Fruit fly (Drosophila melanogaster): ENCODE results near the gene Ten-a.
A peak's percentile ranks its signal among the peaks of the same experiment; 100 is the strongest.

Ten-a gene

dm6 chrX:12018440-12019101, 24.9 kb upstream of the Ten-a start, which contains the start of gene Lsm12a:
Lsm12a (plus strand) TSS chrX:12018640.
- no peak for TF ChIP-seq CG17801 (GFP tag; optimal IDR thresholded peaks at IDR 0.05; ENCODE audit: partially characterized antibody)

DNA sequence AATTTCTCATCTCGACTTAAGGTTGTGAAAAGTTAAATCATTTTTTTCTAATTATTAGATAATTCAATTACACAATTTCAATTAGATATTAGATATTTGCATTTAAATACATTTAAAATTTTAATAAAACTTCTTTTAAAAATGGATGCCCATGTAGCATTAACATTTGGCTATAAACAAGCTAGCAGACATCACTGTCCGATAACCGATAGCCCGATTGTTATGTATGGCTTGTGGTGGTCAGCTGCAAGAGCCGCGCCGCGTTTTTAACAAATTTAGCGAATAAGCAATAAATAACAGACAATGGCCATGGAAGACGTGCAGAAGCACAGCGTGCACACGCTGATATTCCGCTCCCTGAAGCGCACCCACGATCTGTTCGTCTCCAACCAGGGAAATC, 22.6 kb upstream of the Ten-a start, which contains the start of gene Tango4:
Gene Tango4 (plus strand): TSS at position 212 of the 400 bp plus-strand sequence.
- no peak for TF ChIP-seq CG17801 (GFP tag; optimal IDR thresholded peaks at IDR 0.05; ENCODE audit: partially characterized antibody)

dm6 chrX:12021750-12022149, 21.7 kb upstream of the Ten-a start:
- TF ChIP-seq CG17801 (GFP tag; optimal IDR thresholded peaks at IDR 0.05; ENCODE audit: partially characterized antibody) = no peak

DNA sequence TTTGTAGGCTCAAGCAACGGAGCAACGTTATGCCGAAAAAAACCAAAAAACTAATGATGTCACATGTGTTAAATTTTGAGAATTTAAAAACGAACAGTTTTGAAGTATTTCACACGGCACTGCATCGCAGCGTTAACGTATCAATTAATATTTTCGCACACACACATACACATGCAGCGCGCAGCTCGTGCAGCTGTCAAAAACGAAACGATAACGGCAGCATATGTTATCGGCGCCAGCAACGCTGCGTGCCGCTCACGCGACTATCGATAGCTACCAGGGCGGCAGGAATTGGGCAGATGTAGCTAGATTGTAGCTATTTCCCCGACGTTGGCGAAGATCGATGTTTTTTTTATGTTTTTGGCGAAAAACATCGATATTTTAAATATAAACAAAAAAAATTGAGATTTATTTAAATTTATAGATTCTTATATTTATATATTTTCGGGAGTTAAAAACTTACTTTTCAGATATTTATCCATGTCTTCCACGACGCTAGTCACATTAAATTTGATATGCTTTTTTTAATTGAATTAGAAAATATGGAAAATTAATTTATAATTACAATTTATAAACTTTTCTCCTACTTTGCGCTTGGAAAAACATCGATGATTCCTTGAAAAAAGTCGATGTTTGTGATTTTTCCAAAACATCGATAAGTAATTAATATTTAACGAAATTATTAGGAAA, 14.5 kb upstream of the Ten-a start, which contains the start of gene Usp7:
Gene Usp7 (minus strand): TSS at position 208 of the 690 bp plus-strand sequence.
- peak; percentile 51 for TF ChIP-seq CG17801 (GFP tag; optimal IDR thresholded peaks at IDR 0.05; ENCODE audit: partially characterized antibody)

- no peak for TF ChIP-seq CG17801 (GFP tag; optimal IDR thresholded peaks at IDR 0.05; ENCODE audit: partially characterized antibody)
Measured at dm6 chrX:12031400-12031799, 12.1 kb upstream of the Ten-a start, which contains the start of gene Cyp311a1. Cyp311a1 (minus strand) TSS chrX:12031465.

DNA sequence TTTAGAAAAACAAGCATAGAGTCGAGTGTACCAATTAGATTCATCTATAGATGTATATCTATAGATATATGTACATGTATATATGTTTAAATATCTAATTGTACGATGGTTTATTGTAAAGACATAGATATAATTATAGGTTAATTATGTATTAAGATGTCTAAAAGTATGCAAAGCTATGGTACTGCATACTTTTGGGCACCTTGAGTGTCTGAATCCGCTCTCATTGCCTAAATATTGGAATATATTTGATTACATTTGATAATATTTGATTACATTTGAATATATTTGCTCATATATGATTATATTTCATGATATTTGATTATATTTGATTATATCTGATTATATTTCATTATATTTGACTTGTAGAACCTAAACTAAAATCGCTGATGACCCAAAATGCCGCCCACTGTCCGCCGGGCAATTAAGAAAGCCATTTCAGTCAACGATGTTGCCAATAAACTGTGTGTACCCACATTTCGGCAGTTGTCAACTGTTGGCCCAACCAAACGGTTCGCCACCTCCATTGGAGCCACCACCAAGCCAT, 11.3 kb upstream of the Ten-a start, which contains the start of gene Cyp318a1:
Gene Cyp318a1 (plus strand): TSS at position 497 of the 547 bp plus-strand sequence.
- no peak for TF ChIP-seq CG17801 (GFP tag; optimal IDR thresholded peaks at IDR 0.05; ENCODE audit: partially characterized antibody)

- no peak for TF ChIP-seq CG17801 (GFP tag; optimal IDR thresholded peaks at IDR 0.05; ENCODE audit: partially characterized antibody)
Measured at dm6 chrX:12034713-12035112, 8.8 kb upstream of the Ten-a start.

- TF ChIP-seq CG17801 (GFP tag; optimal IDR thresholded peaks at IDR 0.05; ENCODE audit: partially characterized antibody) = no peak
Measured at dm6 chrX:12035207-12035606, 8.3 kb upstream of the Ten-a start.

dm6 chrX:12050292-12050691, 6.8 kb downstream of the Ten-a start:
- TF ChIP-seq CG17801 (GFP tag; optimal IDR thresholded peaks at IDR 0.05; ENCODE audit: partially characterized antibody) = no peak

DNA sequence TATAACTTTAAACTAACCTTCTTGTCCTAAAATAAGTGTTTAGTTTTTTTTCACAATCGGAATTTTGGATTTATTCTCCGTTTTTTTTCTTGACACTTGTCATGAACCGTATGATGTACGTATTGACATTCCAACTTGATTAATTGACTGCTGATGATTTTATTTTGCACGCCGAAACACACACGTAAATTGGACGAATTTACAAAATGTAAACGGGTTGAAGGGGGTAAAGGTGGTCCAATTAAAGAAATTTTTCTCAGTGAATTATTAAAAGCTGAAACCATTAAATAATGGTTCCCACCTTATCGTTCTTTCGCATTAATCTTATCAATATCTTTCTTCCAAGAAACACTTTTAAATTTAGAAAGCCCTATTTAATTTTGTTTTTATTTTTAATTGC, 13.0 kb downstream of the Ten-a start, which contains the start of gene Uch-L5R:
Gene Uch-L5R (minus strand): TSS at position 101 of the 400 bp plus-strand sequence.
- no peak for TF ChIP-seq CG17801 (GFP tag; optimal IDR thresholded peaks at IDR 0.05; ENCODE audit: partially characterized antibody)

- no peak for TF ChIP-seq CG17801 (GFP tag; optimal IDR thresholded peaks at IDR 0.05; ENCODE audit: partially characterized antibody)
Measured at dm6 chrX:12059495-12059894, 16.0 kb downstream of the Ten-a start, which contains the start of gene Muc11A. Muc11A (plus strand) TSS chrX:12059795.

DNA sequence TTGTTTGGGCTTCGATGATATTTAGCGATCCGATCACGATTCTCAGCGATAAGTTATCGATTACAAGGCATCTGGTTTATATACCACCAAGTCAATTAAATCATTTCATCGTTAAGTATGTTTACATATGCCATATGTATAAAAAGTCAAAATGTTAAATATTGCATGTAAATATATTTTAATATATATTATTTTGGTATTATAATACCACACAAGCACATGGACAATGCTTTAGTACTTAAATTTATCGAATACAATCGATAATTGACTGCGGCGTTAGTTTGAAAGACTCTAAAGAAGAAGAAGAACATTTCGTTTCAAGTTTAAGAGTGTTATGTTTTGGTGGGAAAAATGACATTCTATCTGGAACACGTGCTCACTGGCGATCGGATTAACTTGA, 26.6 kb downstream of the Ten-a start, which contains the start of gene CG34323:
Gene CG34323 (plus strand): TSS at position 301 of the 400 bp plus-strand sequence.
- no peak for TF ChIP-seq CG17801 (GFP tag; optimal IDR thresholded peaks at IDR 0.05; ENCODE audit: partially characterized antibody)

DNA sequence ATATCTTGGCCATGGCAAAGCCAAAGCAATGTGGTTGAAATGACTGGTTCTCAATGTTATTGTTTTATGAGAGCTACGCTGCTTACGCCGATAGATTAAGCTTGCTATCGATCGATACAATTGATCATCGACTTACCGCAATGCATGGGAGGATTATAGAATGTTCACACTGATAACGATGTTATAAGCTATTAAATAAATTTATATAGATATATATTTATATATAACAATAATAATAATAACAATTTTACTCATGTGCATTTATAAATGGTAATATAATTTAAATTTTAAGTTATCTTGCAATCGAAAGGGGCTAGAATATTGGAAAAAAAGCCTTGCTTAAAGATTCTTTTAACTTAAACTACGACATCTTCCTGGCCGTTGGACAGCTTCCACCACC, 29.2 kb downstream of the Ten-a start, which contains the start of gene moon:
Gene moon (minus strand): TSS at position 101 of the 400 bp plus-strand sequence.
- TF ChIP-seq CG17801 (GFP tag; optimal IDR thresholded peaks at IDR 0.05; ENCODE audit: partially characterized antibody) = no peak

dm6 chrX:12073637-12074036, 30.1 kb downstream of the Ten-a start:
- TF ChIP-seq CG17801 (GFP tag; optimal IDR thresholded peaks at IDR 0.05; ENCODE audit: partially characterized antibody) = no peak

DNA sequence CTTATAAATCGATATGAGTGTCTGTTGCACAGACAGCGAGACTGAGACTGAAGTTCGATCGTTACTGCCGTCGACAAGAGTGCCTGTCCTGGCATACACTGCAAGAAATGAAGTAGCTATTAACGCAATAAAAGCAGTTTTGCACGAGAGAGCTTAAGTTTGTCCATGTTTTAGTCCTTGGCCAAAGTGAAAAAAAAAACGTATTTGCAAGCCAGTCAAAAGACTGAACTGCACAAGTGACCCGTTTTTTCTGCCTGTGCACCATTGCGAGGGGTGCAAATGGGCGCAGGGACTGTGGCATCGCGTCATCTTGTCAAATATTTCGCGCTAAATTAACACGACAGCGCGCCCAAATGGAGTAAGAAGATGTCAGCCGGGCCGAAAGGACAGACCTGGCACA, 32.1 kb downstream of the Ten-a start:
- no peak for TF ChIP-seq CG17801 (GFP tag; optimal IDR thresholded peaks at IDR 0.05; ENCODE audit: partially characterized antibody)

Measured in ovary, adult (tissue).